Fruit fly (Drosophila melanogaster): ENCODE results near the gene CG9799.

CG9799 gene

DNA sequence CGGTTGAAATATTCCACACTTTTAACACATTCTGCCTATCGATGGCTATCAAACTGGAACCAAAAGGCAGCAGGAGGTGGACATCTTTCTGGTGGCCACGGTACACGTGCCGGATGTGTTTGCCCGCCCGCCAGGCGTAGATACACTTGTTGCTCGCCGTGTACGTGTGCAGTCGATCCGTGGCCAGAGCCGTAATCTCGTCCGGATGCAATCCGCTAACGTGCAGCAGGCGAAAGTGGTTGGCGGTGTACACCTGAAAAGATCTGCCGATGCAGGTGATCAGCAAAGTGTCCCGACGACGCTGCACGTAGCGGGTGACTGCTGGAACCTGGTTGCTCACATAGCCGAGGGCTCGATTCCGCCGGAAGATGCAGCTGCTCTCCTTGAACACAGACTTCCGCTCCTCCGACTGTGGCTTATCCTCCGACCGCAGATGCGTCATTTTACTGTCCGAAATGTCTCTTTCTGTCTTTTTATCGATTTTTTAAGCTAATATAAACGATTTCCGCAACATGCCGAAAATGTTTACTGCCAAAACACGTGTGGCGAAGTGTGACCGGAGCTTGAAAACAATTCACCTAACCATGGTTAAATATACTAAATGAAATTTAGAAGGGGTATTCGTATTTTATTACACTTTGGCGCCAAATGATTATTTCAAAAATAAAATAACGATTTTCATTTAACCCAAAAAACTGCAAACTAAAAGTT, at the start of gene CG9799:
Gene CG9799 (minus strand): TSS at position 550 of the 711 bp plus-strand sequence.
- TF ChIP-seq bab1 (GFP tag; optimal IDR thresholded peaks at IDR 0.05): peak; percentile 26
- no peak for TF ChIP-seq Clk (GFP tag; optimal IDR thresholded peaks at IDR 0.05)
- peak; percentile 99 for TF ChIP-seq Mnt (GFP tag; optimal IDR thresholded peaks at IDR 0.05)

DNA sequence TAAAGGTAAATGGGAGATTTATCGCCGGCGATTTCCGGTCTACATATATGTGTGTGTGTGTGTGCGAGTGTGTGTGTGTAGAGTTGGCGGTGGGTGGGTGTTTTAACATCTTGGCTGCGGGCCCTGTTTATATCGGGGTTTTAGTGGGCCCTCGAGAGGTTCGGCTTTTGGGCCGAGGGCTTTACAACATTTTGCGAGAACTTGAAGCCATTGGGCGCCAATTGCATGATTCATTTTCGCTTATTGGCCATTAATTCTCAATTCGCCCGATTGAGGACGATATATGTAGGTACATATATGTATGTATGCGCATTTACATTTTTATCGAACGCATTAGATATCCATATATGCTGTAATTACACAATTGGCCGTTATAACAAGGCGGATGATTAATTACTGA, 47.3 kb upstream of the CG9799 start:
- TF ChIP-seq Crg-1 (GFP tag; optimal IDR thresholded peaks at IDR 0.05): no peak
- TF ChIP-seq CG1620 (GFP tag; optimal IDR thresholded peaks at IDR 0.05): no peak
- no peak for TF ChIP-seq pad (GFP tag; optimal IDR thresholded peaks at IDR 0.05)
- TF ChIP-seq cic (GFP tag; optimal IDR thresholded peaks at IDR 0.05): no peak

DNA sequence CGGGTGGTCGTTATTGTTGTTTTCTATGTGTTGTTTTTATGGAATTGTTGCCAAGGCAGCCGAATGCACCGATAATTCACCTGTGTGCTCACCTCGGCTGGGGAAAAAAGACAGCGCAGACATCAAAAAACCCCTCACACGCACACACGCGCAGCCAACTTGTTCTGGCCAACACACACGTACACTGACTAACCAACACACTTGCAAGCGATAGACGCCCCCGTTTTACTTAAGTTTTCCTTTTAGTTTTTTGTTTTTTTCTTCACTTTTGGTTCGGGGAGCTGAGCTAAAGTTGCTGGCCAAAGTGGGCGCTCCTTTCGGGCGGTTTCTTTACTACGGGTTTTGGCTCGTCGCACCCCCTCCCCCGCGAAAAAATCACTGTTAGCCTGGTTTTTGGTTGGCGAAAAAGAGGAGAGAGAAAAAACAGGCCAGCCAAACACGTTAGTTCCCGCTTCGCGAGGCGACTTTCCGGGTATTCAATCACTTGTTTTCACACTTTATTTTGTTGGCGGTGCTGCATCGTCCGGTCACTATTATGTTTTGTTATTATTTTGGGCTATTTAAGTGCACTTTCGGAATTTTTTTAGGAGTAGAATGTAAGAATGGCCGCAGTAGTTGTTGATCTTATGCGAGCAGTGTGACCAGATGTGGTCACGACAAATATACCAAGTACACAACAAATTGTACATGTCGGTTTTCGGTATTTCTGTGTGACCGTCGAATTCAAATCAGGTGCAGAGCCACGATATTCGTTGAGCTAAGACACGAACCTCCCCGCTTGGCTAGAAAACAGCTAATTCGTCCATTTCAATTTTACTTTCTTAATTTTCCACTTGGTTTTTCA, 46.0 kb upstream of the CG9799 start, which contains the start of gene yrt:
Gene yrt (minus strand): TSS at position 660 of the 844 bp plus-strand sequence.
- TF ChIP-seq pad (GFP tag; optimal IDR thresholded peaks at IDR 0.05) (peak; percentile 90), bab1 (GFP tag; optimal IDR thresholded peaks at IDR 0.05) (peak; percentile 41), Mnt (GFP tag; optimal IDR thresholded peaks at IDR 0.05) (no peak)

DNA sequence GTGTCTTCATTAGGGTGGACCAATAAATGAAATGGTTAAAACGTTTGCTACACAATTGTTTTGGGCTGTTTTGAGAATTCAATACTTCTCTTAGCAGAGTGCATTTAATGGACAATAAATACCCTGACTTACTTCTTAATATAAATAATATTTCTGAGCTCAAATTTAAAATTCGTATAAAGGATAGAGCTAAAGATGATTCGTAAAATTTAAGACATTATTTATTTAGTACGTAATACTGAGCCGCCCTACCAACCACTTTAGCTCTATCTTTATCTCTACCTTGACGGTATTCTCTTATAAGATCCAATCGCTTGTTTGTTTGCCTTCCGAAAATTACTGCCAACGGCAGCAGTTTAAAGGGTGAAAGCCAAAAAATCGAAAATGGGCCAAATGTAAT, 45.1 kb upstream of the CG9799 start:
- peak; percentile 53 for TF ChIP-seq tj (GFP tag; optimal IDR thresholded peaks at IDR 0.05)
- peak; percentile 93 for TF ChIP-seq bab1 (GFP tag; optimal IDR thresholded peaks at IDR 0.05)
- peak; percentile 66 for TF ChIP-seq CG11617 (GFP tag; optimal IDR thresholded peaks at IDR 0.05)
- no peak for TF ChIP-seq CG7045 (GFP tag; optimal IDR thresholded peaks at IDR 0.05)
- no peak for TF ChIP-seq cnc (optimal IDR thresholded peaks at IDR 0.05)
- peak; percentile 66 for TF ChIP-seq CG7101 (tag; optimal IDR thresholded peaks at IDR 0.05)
- TF ChIP-seq toe (GFP tag; optimal IDR thresholded peaks at IDR 0.05): peak; percentile 36
- TF ChIP-seq Clk (GFP tag; optimal IDR thresholded peaks at IDR 0.05): no peak
- TF ChIP-seq kay (GFP tag; ENCODE audit: borderline replicate concordance): peak; percentile 49
- TF ChIP-seq CG33017 (tag; optimal IDR thresholded peaks at IDR 0.05): peak; percentile 72
- TF ChIP-seq Mnt (GFP tag; optimal IDR thresholded peaks at IDR 0.05): peak; percentile 28
- no peak for TF ChIP-seq CG12768 (GFP tag; optimal IDR thresholded peaks at IDR 0.05)
- no peak for TF ChIP-seq cic (GFP tag; optimal IDR thresholded peaks at IDR 0.05)
- TF ChIP-seq pad (GFP tag; optimal IDR thresholded peaks at IDR 0.05): no peak
- TF ChIP-seq CG14711 (tag; optimal IDR thresholded peaks at IDR 0.05): peak; percentile 57
- peak; percentile 47 for TF ChIP-seq Crg-1 (GFP tag; optimal IDR thresholded peaks at IDR 0.05)
- TF ChIP-seq CG5204 (GFP tag; optimal IDR thresholded peaks at IDR 0.05): peak; percentile 64
- no peak for TF ChIP-seq Hr96 (GFP tag; optimal IDR thresholded peaks at IDR 0.05)
- TF ChIP-seq ovo (GFP tag; optimal IDR thresholded peaks at IDR 0.05): no peak
- TF ChIP-seq CG1620 (GFP tag; optimal IDR thresholded peaks at IDR 0.05): peak; percentile 64

DNA sequence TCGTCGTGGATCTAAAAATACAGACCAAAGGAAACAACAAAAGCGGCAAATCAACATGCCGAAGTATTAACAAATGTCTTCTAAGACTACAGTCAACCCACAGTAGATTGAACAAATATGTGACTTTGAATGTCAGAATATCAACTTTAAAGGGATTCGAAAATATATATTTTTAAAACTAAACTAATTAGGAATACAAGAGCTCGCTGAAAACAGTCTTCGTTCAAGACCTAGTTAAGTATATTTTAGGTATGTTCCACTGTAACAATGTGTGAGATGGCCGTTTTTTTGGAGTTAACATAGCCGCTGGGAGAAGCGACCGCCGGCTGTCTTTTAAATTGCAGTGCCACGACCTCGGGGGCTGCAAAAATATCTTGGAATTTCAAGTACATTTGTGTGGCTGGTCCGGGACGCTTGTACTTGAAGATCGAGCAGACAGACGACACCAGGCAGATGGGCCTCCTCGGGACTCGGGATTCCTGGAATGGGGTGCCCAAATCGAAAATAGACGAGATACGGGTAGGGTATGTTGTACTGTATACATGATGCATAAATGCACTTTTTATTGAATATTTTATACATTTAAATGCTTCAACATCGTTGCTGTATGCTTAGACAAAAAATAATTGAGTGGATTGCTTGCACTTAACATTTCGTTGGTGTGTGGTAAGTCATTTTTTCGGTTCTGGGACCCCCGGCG, 40.0 kb upstream of the CG9799 start:
- no peak for TF ChIP-seq kay (GFP tag; ENCODE audit: borderline replicate concordance)
- no peak for TF ChIP-seq tj (GFP tag; optimal IDR thresholded peaks at IDR 0.05)
- TF ChIP-seq CG33017 (tag; optimal IDR thresholded peaks at IDR 0.05): no peak
- no peak for TF ChIP-seq CG7101 (tag; optimal IDR thresholded peaks at IDR 0.05)
- TF ChIP-seq cic (GFP tag; optimal IDR thresholded peaks at IDR 0.05): no peak
- TF ChIP-seq cnc (optimal IDR thresholded peaks at IDR 0.05): no peak
- TF ChIP-seq CG14711 (tag; optimal IDR thresholded peaks at IDR 0.05): no peak
- TF ChIP-seq bab1 (GFP tag; optimal IDR thresholded peaks at IDR 0.05): peak; percentile 11

DNA sequence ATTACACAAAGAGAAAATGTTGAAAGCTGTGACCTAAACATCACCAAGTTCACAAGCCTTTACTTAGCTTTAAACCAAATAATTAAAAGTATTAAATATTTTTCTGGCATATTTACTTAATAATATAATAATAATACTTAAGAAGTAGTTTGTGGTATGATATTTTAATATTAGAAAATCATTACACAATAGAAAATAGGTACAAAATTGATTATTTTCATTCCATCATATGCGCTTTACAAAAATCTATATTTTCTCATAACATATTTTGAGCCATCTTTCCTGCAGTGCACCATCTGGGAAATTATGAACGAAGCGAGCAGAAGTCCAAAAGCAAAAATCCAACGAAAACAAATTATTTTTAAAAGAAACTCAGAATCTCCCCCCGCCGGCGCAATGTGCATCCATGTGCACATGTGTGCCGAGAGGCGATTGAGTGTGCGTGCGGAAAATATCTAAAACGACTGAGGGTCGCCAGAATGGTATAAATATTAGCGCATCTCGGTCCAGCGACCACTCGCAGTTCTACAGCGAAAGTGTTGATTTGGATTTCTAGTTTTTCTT, 37.0 kb upstream of the CG9799 start, which contains the start of gene Act87E:
Gene Act87E (plus strand): TSS at position 514 of the 564 bp plus-strand sequence.
- TF ChIP-seq kay (GFP tag; ENCODE audit: borderline replicate concordance) (no peak), bab1 (GFP tag; optimal IDR thresholded peaks at IDR 0.05) (no peak), CG7101 (tag; optimal IDR thresholded peaks at IDR 0.05) (no peak), toe (GFP tag; optimal IDR thresholded peaks at IDR 0.05) (no peak), Hr96 (GFP tag; optimal IDR thresholded peaks at IDR 0.05) (no peak), CG1620 (GFP tag; optimal IDR thresholded peaks at IDR 0.05) (no peak), tj (GFP tag; optimal IDR thresholded peaks at IDR 0.05) (no peak), CG12768 (GFP tag; optimal IDR thresholded peaks at IDR 0.05) (no peak), pad (GFP tag; optimal IDR thresholded peaks at IDR 0.05) (no peak), Crg-1 (GFP tag; optimal IDR thresholded peaks at IDR 0.05) (no peak), cnc (optimal IDR thresholded peaks at IDR 0.05) (no peak), CG14711 (tag; optimal IDR thresholded peaks at IDR 0.05) (no peak), Clk (GFP tag; optimal IDR thresholded peaks at IDR 0.05) (no peak), CG7045 (GFP tag; optimal IDR thresholded peaks at IDR 0.05) (no peak), CG11617 (GFP tag; optimal IDR thresholded peaks at IDR 0.05) (no peak), Mnt (GFP tag; optimal IDR thresholded peaks at IDR 0.05) (no peak), cic (GFP tag; optimal IDR thresholded peaks at IDR 0.05) (no peak)
